Fruit fly (Drosophila melanogaster): ENCODE data around the gene Lip4.

- TF ChIP-seq fd96Ca (GFP tag; IDR thresholded peaks at IDR 0.05) (no peak), CG9948 (tag; optimal IDR thresholded peaks at IDR 0.05) (no peak), CG15710 (tag; optimal IDR thresholded peaks at IDR 0.05) (no peak), CG13204 (GFP tag; optimal IDR thresholded peaks at IDR 0.05) (no peak), EcR (GFP tag; optimal IDR thresholded peaks at IDR 0.05) (no peak), CG10348 (GFP tag; IDR thresholded peaks at IDR 0.05) (no peak), rn (GFP tag; IDR thresholded peaks at IDR 0.05) (no peak), CG8301 (tag; optimal IDR thresholded peaks at IDR 0.05) (no peak), CG12605 (GFP tag; IDR thresholded peaks at IDR 0.05) (no peak), D1 (tag; optimal IDR thresholded peaks at IDR 0.05) (no peak), Pif1B (GFP tag; optimal IDR thresholded peaks at IDR 0.05) (no peak)
These were observed 6.7 kb downstream of the Lip4 start, which contains the start of gene CG18302 for dm6 chr2L:10534022-10534421.
